Fruit fly (Drosophila melanogaster): ENCODE measurements around the gene CG4743.

- TF ChIP-seq CG14655 (GFP tag; optimal IDR thresholded peaks at IDR 0.05) (no peak), CG9948 (tag; optimal IDR thresholded peaks at IDR 0.05) (no peak), EcR (GFP tag; optimal IDR thresholded peaks at IDR 0.05) (no peak), CG8301 (tag; optimal IDR thresholded peaks at IDR 0.05) (no peak), Ets98B (GFP tag; IDR thresholded peaks at IDR 0.05) (no peak), gl (tag; optimal IDR thresholded peaks at IDR 0.05) (no peak), rn (GFP tag; IDR thresholded peaks at IDR 0.05) (no peak), CG4496 (GFP tag; IDR thresholded peaks at IDR 0.05) (no peak), CG15710 (tag; optimal IDR thresholded peaks at IDR 0.05) (no peak), CG12605 (GFP tag; IDR thresholded peaks at IDR 0.05) (no peak)
Measured at dm6 chr3R:25694167-25694689, 13.9 kb upstream of the CG4743 start.

Data from whole organism, pupa.